Fruit fly (Drosophila melanogaster) S2 (cell line): Measurements from ENCODE around the gene CG44153.

ENCODE experiments used
- CG8478 ChIP-seq: fragments of >200 bp; optimal IDR thresholded peaks from 2 replicates; lab custom pipeline; 2018
- CTCF ChIP-seq, 2 experiments: fragments of >200 bp; optimal IDR thresholded peaks; 2 replicates each; lab custom pipeline; 2018

CG44153 gene

DNA sequence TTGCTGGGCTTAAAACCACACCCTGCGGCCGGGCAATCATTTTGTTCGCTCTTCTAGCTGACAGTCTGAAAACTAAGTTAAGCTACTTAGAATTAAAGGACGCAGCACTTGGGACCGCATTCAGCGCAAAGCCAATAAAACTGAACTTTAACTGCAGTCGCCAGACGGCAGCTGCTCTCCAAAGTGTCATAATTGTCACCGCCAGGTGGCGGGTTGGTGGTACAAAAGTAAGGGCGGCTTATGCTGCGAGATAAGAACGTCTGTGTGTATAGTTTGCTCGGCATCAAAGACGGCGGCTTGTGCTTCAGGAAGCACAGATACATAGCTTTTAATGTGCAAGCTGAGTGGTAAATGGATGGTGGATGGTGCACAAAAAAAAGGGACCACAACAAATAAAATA, 71.3 kb downstream of the CG44153 start:
- TF ChIP-seq CG8478 (lab: Kevin White, UChicago) (no peak), CTCF (optimal IDR thresholded peaks at IDR 0.05; lab: Kevin White, UChicago) (peak; percentile 69 to 72)

DNA sequence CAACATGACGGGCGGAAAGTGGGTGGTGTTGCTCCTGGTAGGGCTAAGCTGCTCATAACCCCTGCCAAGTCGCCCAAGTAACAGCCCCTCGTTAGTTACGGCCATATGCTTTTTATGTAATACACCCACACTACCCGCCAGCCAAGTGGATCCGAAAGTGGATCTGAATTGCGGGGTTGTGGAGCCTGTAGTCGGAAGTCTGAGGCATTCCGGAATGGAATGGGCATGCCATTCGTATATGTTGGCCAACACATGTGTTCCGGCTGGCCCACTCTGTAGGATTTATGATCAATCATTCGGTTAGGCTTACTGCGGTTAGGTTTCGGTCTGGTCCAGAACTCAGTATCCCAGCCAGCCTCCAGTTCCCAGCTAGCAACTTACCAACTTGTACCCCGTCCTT, 83.9 kb downstream of the CG44153 start:
- TF ChIP-seq CTCF (optimal IDR thresholded peaks at IDR 0.05; lab: Kevin White, UChicago) = no peak
- TF ChIP-seq CG8478 (lab: Kevin White, UChicago) = no peak

DNA sequence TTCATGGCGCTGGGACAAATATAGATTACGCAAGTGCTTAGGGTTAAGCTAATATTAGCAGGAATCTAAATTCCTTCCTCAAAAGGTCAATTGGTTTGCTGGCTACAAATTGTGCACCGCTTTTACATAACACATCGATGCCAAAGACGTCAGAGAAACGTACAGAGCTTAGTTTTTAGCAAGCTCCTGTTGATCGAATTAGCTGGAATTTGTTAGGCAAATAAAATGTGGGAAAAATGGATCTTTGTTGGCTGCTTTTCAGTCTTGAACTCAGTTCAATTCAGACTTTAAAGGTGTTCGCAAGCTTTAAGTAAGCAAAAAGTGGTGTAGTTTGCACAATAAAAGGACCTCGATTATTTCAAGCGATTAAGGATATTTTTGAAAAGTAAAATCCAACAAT, 86.3 kb downstream of the CG44153 start, which contains the start of gene CG34109:
TSS of gene CG34109 (plus strand) at position 301 of the 400 bp plus-strand sequence.
- no peak for TF ChIP-seq CG8478 (lab: Kevin White, UChicago)
- no peak for TF ChIP-seq CTCF (optimal IDR thresholded peaks at IDR 0.05; lab: Kevin White, UChicago)

dm6 chr2L:10092289-10092688, 87.8 kb downstream of the CG44153 start, which contains the start of gene CG13133:
Gene CG13133, minus strand, starts transcription at chr2L:10092389.
- no peak for TF ChIP-seq CG8478 (lab: Kevin White, UChicago)

- no peak for TF ChIP-seq CTCF (optimal IDR thresholded peaks at IDR 0.05; lab: Kevin White, UChicago)
- no peak for TF ChIP-seq CG8478 (lab: Kevin White, UChicago)
Measured at dm6 chr2L:10064754-10065153, 115.3 kb downstream of the CG44153 start.

DNA sequence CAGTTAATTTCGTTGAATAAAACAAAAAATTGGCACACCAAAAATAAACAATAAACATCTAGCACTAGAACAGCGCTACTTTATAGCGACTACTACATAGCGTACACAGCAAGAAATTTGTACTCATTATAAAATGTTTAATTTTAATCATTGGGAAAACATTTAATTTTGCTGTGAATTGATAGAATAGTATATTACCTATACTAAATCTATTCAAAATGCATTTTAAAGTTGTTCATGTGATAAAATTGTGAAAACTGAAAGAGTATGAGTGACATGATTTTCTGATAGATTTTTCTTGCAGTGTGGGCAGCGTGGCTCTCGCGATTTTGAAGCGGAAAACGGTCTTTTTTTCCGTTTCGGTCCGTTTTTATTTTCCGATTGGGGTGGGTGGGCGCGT, 118.8 kb downstream of the CG44153 start:
- no peak for TF ChIP-seq CTCF (optimal IDR thresholded peaks at IDR 0.05; lab: Kevin White, UChicago)
- TF ChIP-seq CG8478 (lab: Kevin White, UChicago) = no peak

dm6 chr2L:10060516-10060915, 119.5 kb downstream of the CG44153 start, which contains the start of gene Spn31A:
Gene Spn31A, plus strand, starts transcription at chr2L:10060816.
- TF ChIP-seq CG8478 (lab: Kevin White, UChicago) (no peak), CTCF (optimal IDR thresholded peaks at IDR 0.05; lab: Kevin White, UChicago) (no peak)

dm6 chr2L:10057236-10057635, 122.8 kb downstream of the CG44153 start:
- no peak for TF ChIP-seq CTCF (optimal IDR thresholded peaks at IDR 0.05; lab: Kevin White, UChicago)
- TF ChIP-seq CG8478 (lab: Kevin White, UChicago) = no peak

DNA sequence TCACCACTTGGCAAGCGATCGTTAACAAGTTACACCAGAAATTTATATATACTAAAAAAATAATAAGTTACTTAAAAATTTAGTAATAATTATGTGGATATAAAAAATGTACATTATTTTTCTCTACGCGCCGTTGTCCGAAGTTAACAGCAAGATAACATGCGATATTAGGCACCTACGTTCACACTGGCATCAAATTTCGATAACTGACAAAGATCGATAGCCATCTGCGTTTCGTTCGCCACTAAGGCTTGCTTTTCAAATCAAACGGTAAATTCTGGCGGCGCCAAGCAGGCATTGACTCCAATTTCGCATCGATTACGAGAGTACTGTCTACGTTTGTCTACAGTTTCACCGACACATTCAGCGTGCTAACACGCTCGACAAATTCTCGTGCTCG, 123.4 kb downstream of the CG44153 start, which contains the start of gene Pen:
TSS of gene Pen (plus strand) at position 196 of the 400 bp plus-strand sequence.
- peak in 1 of 2 experiments; percentile 17 for TF ChIP-seq CTCF (optimal IDR thresholded peaks at IDR 0.05; lab: Kevin White, UChicago)
- TF ChIP-seq CG8478 (lab: Kevin White, UChicago) = no peak

DNA sequence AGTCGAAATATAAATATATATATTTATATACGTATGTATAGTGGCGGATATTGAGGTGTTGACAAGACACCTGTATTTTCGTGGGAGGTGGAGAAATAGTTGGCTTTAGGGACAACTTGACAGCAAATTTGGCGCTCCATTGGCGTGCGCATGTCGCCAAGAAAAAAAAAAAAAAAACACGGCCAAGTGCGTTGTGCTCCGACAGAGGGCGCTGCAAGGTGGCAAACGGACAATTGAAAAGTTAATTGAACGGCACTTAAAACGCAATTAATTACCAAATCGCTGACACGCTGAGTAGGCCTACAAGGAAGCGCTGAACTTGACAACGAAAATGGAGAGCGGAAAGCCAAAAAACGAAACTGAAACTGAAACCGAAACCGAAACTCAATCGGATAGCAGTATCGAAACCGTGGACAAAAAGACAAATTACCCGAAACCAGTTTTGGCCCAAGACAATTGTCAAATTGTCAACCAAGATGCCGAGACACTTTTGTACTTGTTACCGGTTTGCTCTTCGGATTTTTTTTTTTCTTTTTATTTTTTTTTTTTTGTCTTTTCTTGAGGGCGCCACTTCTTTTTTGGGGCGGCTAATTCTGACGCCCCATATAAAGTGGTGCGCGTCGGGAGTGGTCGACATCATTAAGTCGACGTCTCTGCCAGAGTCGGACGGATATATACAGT, 126.3 kb downstream of the CG44153 start, which contains the start of gene Cpr31A:
TSS of gene Cpr31A (plus strand) at position 631 of the 681 bp plus-strand sequence.
- peak; percentile 59 to 63 for TF ChIP-seq CTCF (optimal IDR thresholded peaks at IDR 0.05; lab: Kevin White, UChicago)
- no peak for TF ChIP-seq CG8478 (lab: Kevin White, UChicago)

dm6 chr2L:10049280-10049679, 130.8 kb downstream of the CG44153 start, which contains the start of gene CG33301:
Gene CG33301, plus strand, starts transcription at chr2L:10049580.
- no peak for TF ChIP-seq CG8478 (lab: Kevin White, UChicago)
- no peak for TF ChIP-seq CTCF (optimal IDR thresholded peaks at IDR 0.05; lab: Kevin White, UChicago)

DNA sequence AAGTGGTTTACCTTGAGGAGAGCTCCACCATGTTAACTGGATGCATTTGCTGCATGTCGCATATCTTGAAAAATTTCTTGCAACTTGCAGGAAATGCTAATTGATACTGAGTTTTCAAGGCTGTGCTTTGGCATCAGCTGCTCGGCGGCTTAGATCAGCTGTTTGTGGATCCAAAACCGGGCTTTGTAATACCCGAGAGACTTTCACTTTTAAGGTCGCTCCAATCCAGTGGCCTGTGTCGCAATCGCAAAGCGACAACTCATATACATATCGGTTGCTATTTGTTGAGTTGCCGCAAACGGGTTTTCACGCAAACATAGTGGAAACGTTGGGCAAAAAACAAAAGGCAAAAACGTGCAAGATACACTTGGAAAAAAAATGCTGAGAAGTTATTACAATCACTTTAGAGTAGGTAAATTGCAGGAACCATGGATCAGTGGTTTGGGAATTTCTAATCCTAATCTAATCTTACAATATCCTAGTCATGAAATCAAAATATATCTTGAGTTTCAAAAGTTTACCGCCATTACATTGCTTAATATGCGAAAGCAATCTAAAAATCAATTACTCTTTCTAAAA, 144.2 kb downstream of the CG44153 start:
- TF ChIP-seq CG8478 (lab: Kevin White, UChicago) = no peak

- TF ChIP-seq CTCF (optimal IDR thresholded peaks at IDR 0.05; lab: Kevin White, UChicago) (peak; percentile 55 to 69), CG8478 (lab: Kevin White, UChicago) (no peak)
Measured at dm6 chr2L:10033410-10033809, 146.6 kb downstream of the CG44153 start.

dm6 chr2L:10032415-10032814, 147.6 kb downstream of the CG44153 start, which contains the start of gene obst-B:
Gene obst-B, plus strand, starts transcription at chr2L:10032690.
- TF ChIP-seq CTCF (optimal IDR thresholded peaks at IDR 0.05; lab: Kevin White, UChicago) (no peak), CG8478 (lab: Kevin White, UChicago) (no peak)

dm6 chr2L:10026376-10026775, 153.7 kb downstream of the CG44153 start, which contains the start of gene CG13127:
Gene CG13127, plus strand, starts transcription at chr2L:10026676.
- no peak for TF ChIP-seq CG8478 (lab: Kevin White, UChicago)
- no peak for TF ChIP-seq CTCF (optimal IDR thresholded peaks at IDR 0.05; lab: Kevin White, UChicago)
